Worm (Caenorhabditis elegans): ENCODE measurements around the gene isy-1.

The isy-1 gene

ce11 chrV:11007651-11008050, 7.2 kb upstream of the isy-1 start:
- TF ChIP-seq chd-7 (tag; optimal IDR thresholded peaks at IDR 0.05), result no peak
- TF ChIP-seq ztf-25 (GFP tag; IDR thresholded peaks at IDR 0.05), result no peak
- TF ChIP-seq cebp-1 (GFP tag; IDR thresholded peaks at IDR 0.05), result no peak
- TF ChIP-seq cebp-1 (tag; optimal IDR thresholded peaks at IDR 0.05), result peak; percentile 2
- TF ChIP-seq ZK185.1 (tag; optimal IDR thresholded peaks at IDR 0.05; ENCODE audit: poor library complexity, severe bottlenecking), result no peak
- TF ChIP-seq Y79H2A.3 (GFP tag; conservative IDR thresholded peaks at IDR 0.05), result no peak
- peak; percentile 30; the same call in 1 of the 2 replicates for TF ChIP-seq dox-1 (GFP tag; IDR thresholded peaks at IDR 0.05)
- no peak for TF ChIP-seq Y53F4B.3 (GFP tag; IDR thresholded peaks at IDR 0.05)
- TF ChIP-seq nhr-80 (tag; optimal IDR thresholded peaks at IDR 0.05), result peak; percentile 92
- TF ChIP-seq unc-62 (GFP tag; optimal IDR thresholded peaks at IDR 0.05), result no peak
- no peak for TF ChIP-seq ceh-100 (GFP tag; IDR thresholded peaks at IDR 0.05)
- TF ChIP-seq madf-10 (tag; optimal IDR thresholded peaks at IDR 0.05), result no peak

- TF ChIP-seq Y53F4B.3 (GFP tag; IDR thresholded peaks at IDR 0.05) (no peak), lsy-27 (tag; optimal IDR thresholded peaks at IDR 0.05; ENCODE audit: borderline replicate concordance, insufficient read depth) (no peak), nfya-1 (tag; optimal IDR thresholded peaks at IDR 0.05; ENCODE audit: borderline replicate concordance, insufficient read depth) (no peak), nfya-2 (GFP tag; IDR thresholded peaks at IDR 0.05) (no peak), B0261.1 (tag; optimal IDR thresholded peaks at IDR 0.05) (no peak), aptf-3 (GFP tag; IDR thresholded peaks at IDR 0.05) (no peak), rcor-1 (GFP tag; IDR thresholded peaks at IDR 0.05) (no peak), ekl-4 (GFP tag; IDR thresholded peaks at IDR 0.05) (no peak), T26A5.8 (tag; optimal IDR thresholded peaks at IDR 0.05) (no peak), F10E7.11 (tag; optimal IDR thresholded peaks at IDR 0.05) (no peak), F55B11.4 (tag; optimal IDR thresholded peaks at IDR 0.05; ENCODE audit: borderline replicate concordance, insufficient read depth) (no peak), F49E8.2 (tag; optimal IDR thresholded peaks at IDR 0.05; ENCODE audit: insufficient read depth) (no peak), lin-35 (GFP tag; optimal IDR thresholded peaks at IDR 0.05) (no peak), let-526 (GFP tag; IDR thresholded peaks at IDR 0.05) (no peak), cebp-1 (GFP tag; IDR thresholded peaks at IDR 0.05) (no peak), cebp-1 (tag; optimal IDR thresholded peaks at IDR 0.05) (no peak), bed-2 (GFP tag; IDR thresholded peaks at IDR 0.05) (no peak)
Measured at ce11 chrV:11004094-11004493, 3.6 kb upstream of the isy-1 start.

ce11 chrV:11002434-11002833, 1.9 kb upstream of the isy-1 start, which contains the start of gene F53B7.4:
TSS of gene F53B7.4 (minus strand) at chrV:11002534.
- TF ChIP-seq ZK185.1 (tag; optimal IDR thresholded peaks at IDR 0.05; ENCODE audit: poor library complexity, severe bottlenecking) (no peak), chd-7 (tag; optimal IDR thresholded peaks at IDR 0.05) (no peak), mxl-1 (tag; optimal IDR thresholded peaks at IDR 0.05) (no peak), ztf-26 (tag; optimal IDR thresholded peaks at IDR 0.05) (no peak)

- TF ChIP-seq ceh-58 (GFP tag; IDR thresholded peaks at IDR 0.05) (no peak), madf-8 (GFP tag; conservative IDR thresholded peaks at IDR 0.05) (no peak), lin-26 (GFP tag; IDR thresholded peaks at IDR 0.05) (no peak), akir-1 (GFP tag; optimal IDR thresholded peaks at IDR 0.05) (no peak), ZK185.1 (tag; optimal IDR thresholded peaks at IDR 0.05; ENCODE audit: poor library complexity, severe bottlenecking) (no peak), tbp1 (GFP tag; optimal IDR thresholded peaks at IDR 0.05) (no peak), ccch-3 (GFP tag; optimal IDR thresholded peaks at IDR 0.05) (no peak), unc-62 (GFP tag; optimal IDR thresholded peaks at IDR 0.05) (no peak), T26A5.8 (tag; optimal IDR thresholded peaks at IDR 0.05) (no peak), die-1 (tag; optimal IDR thresholded peaks at IDR 0.05) (no peak), F57A8.1 (GFP tag; optimal IDR thresholded peaks at IDR 0.05) (no peak), snpc-3.4 (tag; optimal IDR thresholded peaks at IDR 0.05) (no peak), bed-1 (GFP tag; IDR thresholded peaks at IDR 0.05) (no peak), lin-40 (tag; optimal IDR thresholded peaks at IDR 0.05) (no peak), ets-4 (GFP tag; optimal IDR thresholded peaks at IDR 0.05) (no peak), C06A6.2 (GFP tag; conservative IDR thresholded peaks at IDR 0.05) (no peak), tlf-1 (GFP tag; optimal IDR thresholded peaks at IDR 0.05) (no peak), F55B11.4 (tag; optimal IDR thresholded peaks at IDR 0.05; ENCODE audit: borderline replicate concordance, insufficient read depth) (no peak), zfh-2 (GFP tag; conservative IDR thresholded peaks at IDR 0.05) (no peak), Y67H2A.10 (GFP tag; conservative IDR thresholded peaks at IDR 0.05) (no peak)
Measured at ce11 chrV:10998797-10999196, 1.7 kb downstream of the isy-1 start, which contains the start of gene F53B7.7. TSS of gene F53B7.7 (plus strand) at chrV:10999097.

Measured in whole organism, young adult.